Fruit fly (Drosophila melanogaster) whole organism, embryonic: Measurements from ENCODE around the gene CG31388.
A peak's percentile ranks its signal among the peaks of the same experiment; 100 is the strongest.

Source experiments
- Ada2b ChIP-seq: fragments of 200-800 bp; sonication (Bioruptor generic); IDR thresholded peaks from 2 replicates; pipeline ENCODE4 v1.3.6; 2022; ENCODE audit warnings: missing biosample characterization, missing genetic modification characterization
- CG10209 ChIP-seq: fragments of 200-800 bp; sonication (Bioruptor generic); optimal IDR thresholded peaks from 3 replicates; lab custom pipeline; 2017; ENCODE audit warnings: missing biosample characterization, mild to moderate bottlenecking, missing genetic modification characterization, missing genetic modification reagents
- CG11696 ChIP-seq: fragments of 200-800 bp; sonication (Bioruptor generic); IDR thresholded peaks from 2 replicates; pipeline ENCODE4 v1.3.6; 2022; ENCODE audit warnings: missing biosample characterization, missing genetic modification characterization
- CG12299 ChIP-seq: fragments of 200-800 bp; sonication (Bioruptor generic); optimal IDR thresholded peaks from 2 replicates; lab custom pipeline; 2018; ENCODE audit warnings: missing biosample characterization, mild to moderate bottlenecking, missing genetic modification characterization
- CG13123 ChIP-seq: fragments of 200-800 bp; sonication (Bioruptor generic); optimal IDR thresholded peaks from 2 replicates; lab custom pipeline; 2016; ENCODE audit warnings: missing biosample characterization, missing genetic modification characterization
- CG13624 ChIP-seq: fragments of 200-800 bp; sonication (Bioruptor generic); optimal IDR thresholded peaks from 2 replicates; lab custom pipeline; 2016; ENCODE audit warnings: missing biosample characterization, missing genetic modification characterization
- CG13775 ChIP-seq: fragments of 200-800 bp; sonication (Bioruptor generic); optimal IDR thresholded peaks from 3 replicates; lab custom pipeline; 2017; ENCODE audit warnings: missing biosample characterization, mild to moderate bottlenecking, missing genetic modification characterization
- CG17359 ChIP-seq: fragments of 200-800 bp; sonication (Bioruptor generic); optimal IDR thresholded peaks from 3 replicates; lab custom pipeline; 2018; ENCODE audit warnings: missing biosample characterization, mild to moderate bottlenecking, missing genetic modification characterization, moderate library complexity
- CG17385 ChIP-seq: fragments of 200-800 bp; sonication (Bioruptor generic); optimal IDR thresholded peaks from 3 replicates; lab custom pipeline; 2018; ENCODE audit warnings: missing biosample characterization, mild to moderate bottlenecking, missing genetic modification characterization
- CG1792 ChIP-seq: fragments of 200-800 bp; sonication (Bioruptor generic); optimal IDR thresholded peaks from 2 replicates; lab custom pipeline; 2016; ENCODE audit warnings: missing biosample characterization, missing genetic modification characterization
- CG18476 ChIP-seq: fragments of 200-800 bp; sonication (Bioruptor generic); optimal IDR thresholded peaks from 2 replicates; lab custom pipeline; 2016; ENCODE audit warnings: missing biosample characterization, mild to moderate bottlenecking, missing genetic modification characterization
- CG18599 ChIP-seq: fragments of 200-800 bp; sonication (Bioruptor generic); optimal IDR thresholded peaks from 3 replicates; lab custom pipeline; 2017; ENCODE audit warnings: missing biosample characterization, missing genetic modification characterization, mild to moderate bottlenecking, moderate library complexity, missing genetic modification reagents
- CG30403 ChIP-seq: fragments of 200-800 bp; sonication (Bioruptor generic); optimal IDR thresholded peaks from 3 replicates; lab custom pipeline; 2016; ENCODE audit warnings: missing biosample characterization, missing genetic modification characterization
- CG31441 ChIP-seq: fragments of 200-800 bp; sonication (Bioruptor generic); IDR thresholded peaks from 2 replicates; pipeline ENCODE4 v1.3.6; 2022; ENCODE audit warnings: missing biosample characterization, missing genetic modification characterization
- CG32532 ChIP-seq: fragments of 200-800 bp; sonication (Bioruptor generic); IDR thresholded peaks from 2 replicates; pipeline ENCODE4 v1.3.6; 2022; ENCODE audit warnings: missing biosample characterization, missing genetic modification characterization
- CG3847 ChIP-seq: fragments of 200-800 bp; sonication (Bioruptor generic); IDR thresholded peaks from 2 replicates; pipeline ENCODE4 v1.3.6; 2022; ENCODE audit warnings: missing biosample characterization, missing genetic modification characterization
- CG4424 ChIP-seq: fragments of 200-800 bp; sonication (Bioruptor generic); optimal IDR thresholded peaks from 3 replicates; lab custom pipeline; 2016; ENCODE audit warnings: missing biosample characterization, missing genetic modification characterization
- CG6683 ChIP-seq: fragments of 200-800 bp; sonication (Bioruptor generic); optimal IDR thresholded peaks from 2 replicates; lab custom pipeline; 2017; ENCODE audit warnings: missing biosample characterization, mild to moderate bottlenecking, missing genetic modification characterization, missing genetic modification reagents
- CG6765 ChIP-seq: fragments of 200-800 bp; sonication (Bioruptor generic); optimal IDR thresholded peaks from 3 replicates; lab custom pipeline; 2017; ENCODE audit warnings: missing biosample characterization, mild to moderate bottlenecking, missing genetic modification characterization
- CG6854 ChIP-seq: fragments of 200-800 bp; sonication (Bioruptor generic); optimal IDR thresholded peaks from 3 replicates; lab custom pipeline; 2017; ENCODE audit warnings: missing biosample characterization, mild to moderate bottlenecking, missing genetic modification characterization
- CG7271 ChIP-seq: fragments of 200-800 bp; sonication (Bioruptor generic); optimal IDR thresholded peaks from 2 replicates; lab custom pipeline; 2018; ENCODE audit warnings: missing biosample characterization, mild to moderate bottlenecking, missing genetic modification characterization, moderate library complexity
- CG8359 ChIP-seq: fragments of 200-800 bp; sonication (Bioruptor generic); optimal IDR thresholded peaks from 2 replicates; lab custom pipeline; 2017; ENCODE audit warnings: missing biosample characterization, mild to moderate bottlenecking, missing genetic modification characterization, borderline replicate concordance
- CG9609 ChIP-seq: fragments of 200-800 bp; sonication (Bioruptor generic); optimal IDR thresholded peaks from 3 replicates; lab custom pipeline; 2016; ENCODE audit warnings: missing biosample characterization, missing genetic modification characterization
- Dad ChIP-seq: fragments of 200-800 bp; sonication (Bioruptor generic); optimal IDR thresholded peaks from 3 replicates; lab custom pipeline; 2016; ENCODE audit warnings: missing biosample characterization, missing genetic modification characterization
- Dip3 ChIP-seq: fragments of 200-800 bp; sonication (Bioruptor generic); optimal IDR thresholded peaks from 3 replicates; lab custom pipeline; 2016; ENCODE audit warnings: missing biosample characterization, missing genetic modification characterization
- Dref ChIP-seq: fragments of 200-800 bp; sonication (Bioruptor generic); IDR thresholded peaks from 2 replicates; pipeline ENCODE4 v1.3.6; 2022; ENCODE audit warnings: missing biosample characterization, missing genetic modification characterization
- Ets65A ChIP-seq: fragments of 200-800 bp; sonication (Bioruptor generic); peaks from one replicate; lab custom pipeline; 2016; ENCODE audit warnings: missing biosample characterization, missing genetic modification characterization
- Hey ChIP-seq: fragments of 200-800 bp; sonication (Bioruptor generic); optimal IDR thresholded peaks from 3 replicates; lab custom pipeline; 2018; ENCODE audit warnings: missing biosample characterization, mild to moderate bottlenecking, missing genetic modification characterization
- NC2β ChIP-seq: fragments of 200-800 bp; sonication (Bioruptor generic); optimal IDR thresholded peaks from 2 replicates; lab custom pipeline; 2016; ENCODE audit warnings: missing biosample characterization, missing genetic modification characterization
- NFAT ChIP-seq: fragments of 200-800 bp; sonication (Bioruptor generic); IDR thresholded peaks from 2 replicates; pipeline ENCODE4 v1.3.6; 2022; ENCODE audit warnings: missing biosample characterization, missing genetic modification characterization
- Ptx1 ChIP-seq: fragments of 200-800 bp; sonication (Bioruptor generic); IDR thresholded peaks from 2 replicates; pipeline ENCODE4 v1.3.6; 2022; ENCODE audit warnings: missing biosample characterization, missing genetic modification characterization
- Side ChIP-seq: fragments of 200-800 bp; sonication (Bioruptor generic); optimal IDR thresholded peaks from 2 replicates; lab custom pipeline; 2016; ENCODE audit warnings: missing biosample characterization, missing genetic modification characterization
- Sox102F ChIP-seq: fragments of 200-800 bp; sonication (Bioruptor generic); optimal IDR thresholded peaks from 2 replicates; lab custom pipeline; 2018; ENCODE audit warnings: missing biosample characterization, mild to moderate bottlenecking, missing genetic modification characterization, moderate library complexity
- Spps ChIP-seq: fragments of 200-800 bp; sonication (Bioruptor generic); optimal IDR thresholded peaks from 2 replicates; lab custom pipeline; 2018; ENCODE audit warnings: missing biosample characterization, mild to moderate bottlenecking, missing genetic modification characterization
- Sry-β ChIP-seq: fragments of 200-800 bp; sonication (Bioruptor generic); optimal IDR thresholded peaks from 2 replicates; lab custom pipeline; 2018; ENCODE audit warnings: missing biosample characterization, mild to moderate bottlenecking, missing genetic modification characterization, moderate library complexity
- Sry-δ ChIP-seq: fragments of 200-800 bp; sonication (Bioruptor generic); optimal IDR thresholded peaks from 2 replicates; lab custom pipeline; 2016; ENCODE audit warnings: missing biosample characterization, missing genetic modification characterization
- Xbp1 ChIP-seq: fragments of 200-800 bp; sonication (Bioruptor generic); optimal IDR thresholded peaks from 3 replicates; lab custom pipeline; 2016; ENCODE audit warnings: missing biosample characterization, mild to moderate bottlenecking, missing genetic modification characterization
- bab2 ChIP-seq: fragments of 200-800 bp; sonication (Bioruptor generic); optimal IDR thresholded peaks from 2 replicates; lab custom pipeline; 2016; ENCODE audit warnings: missing biosample characterization, missing genetic modification characterization
- bigmax ChIP-seq: fragments of 200-800 bp; sonication (Bioruptor generic); optimal IDR thresholded peaks from 2 replicates; lab custom pipeline; 2018; ENCODE audit warnings: missing biosample characterization, mild to moderate bottlenecking, missing genetic modification characterization
- chm ChIP-seq: fragments of 200-800 bp; sonication (Bioruptor generic); IDR thresholded peaks from 2 replicates; pipeline ENCODE4 v1.3.6; 2022; ENCODE audit warnings: missing biosample characterization, missing genetic modification characterization
- exex ChIP-seq: fragments of 200-800 bp; sonication (Bioruptor generic); optimal IDR thresholded peaks from 4 replicates; lab custom pipeline; 2018; ENCODE audit warnings: missing biosample characterization, mild to moderate bottlenecking, missing genetic modification characterization, moderate library complexity
- fd96Cb ChIP-seq: fragments of 200-800 bp; sonication (Bioruptor generic); optimal IDR thresholded peaks from 2 replicates; lab custom pipeline; 2018; ENCODE audit warnings: missing biosample characterization, mild to moderate bottlenecking, missing genetic modification characterization, moderate library complexity
- hth ChIP-seq: fragments of >200 bp; optimal IDR thresholded peaks from 2 replicates; lab custom pipeline; 2017; ENCODE audit warnings: inconsistent platforms
- inv ChIP-seq: fragments of 200-800 bp; sonication (Bioruptor generic); IDR thresholded peaks from 2 replicates; pipeline ENCODE4 v1.3.6; 2022; ENCODE audit warnings: missing biosample characterization, missing genetic modification characterization; ENCODE audit not compliant: partially characterized antibody
- mam ChIP-seq: fragments of 200-800 bp; sonication (Bioruptor generic); optimal IDR thresholded peaks from 3 replicates; lab custom pipeline; 2016; ENCODE audit warnings: missing biosample characterization, missing genetic modification characterization
- otp ChIP-seq: fragments of 200-800 bp; sonication (Bioruptor generic); IDR thresholded peaks from 3 replicates; pipeline ENCODE4, ENCODE4 v1.3.6; 2022; ENCODE audit warnings: missing biosample characterization, missing genetic modification characterization
- sens-2 ChIP-seq: fragments of 200-800 bp; sonication (Bioruptor generic); IDR thresholded peaks from 2 replicates; pipeline ENCODE4 v1.3.6; 2022; ENCODE audit warnings: missing biosample characterization, missing genetic modification characterization
- sob ChIP-seq: fragments of 200-800 bp; sonication (Bioruptor generic); IDR thresholded peaks from 2 replicates; pipeline ENCODE4 v1.3.6; 2022; ENCODE audit warnings: missing biosample characterization, missing genetic modification characterization
- sr ChIP-seq: fragments of 200-800 bp; sonication (Bioruptor generic); IDR thresholded peaks from 3 replicates; pipeline ENCODE4 v1.3.6; 2022; ENCODE audit warnings: missing biosample characterization, missing genetic modification characterization
- trem ChIP-seq: fragments of 200-800 bp; optimal IDR thresholded peaks from 3 replicates; lab custom pipeline; 2019; ENCODE audit warnings: missing biosample characterization, mild to moderate bottlenecking, missing genetic modification characterization, moderate library complexity
- tx ChIP-seq: fragments of 200-800 bp; sonication (Bioruptor generic); optimal IDR thresholded peaks from 2 replicates; lab custom pipeline; 2016; ENCODE audit warnings: missing biosample characterization, missing genetic modification characterization
- yki ChIP-seq: fragments of >200 bp; optimal IDR thresholded peaks from 3 replicates; lab custom pipeline; 2018

Gene CG31388

DNA sequence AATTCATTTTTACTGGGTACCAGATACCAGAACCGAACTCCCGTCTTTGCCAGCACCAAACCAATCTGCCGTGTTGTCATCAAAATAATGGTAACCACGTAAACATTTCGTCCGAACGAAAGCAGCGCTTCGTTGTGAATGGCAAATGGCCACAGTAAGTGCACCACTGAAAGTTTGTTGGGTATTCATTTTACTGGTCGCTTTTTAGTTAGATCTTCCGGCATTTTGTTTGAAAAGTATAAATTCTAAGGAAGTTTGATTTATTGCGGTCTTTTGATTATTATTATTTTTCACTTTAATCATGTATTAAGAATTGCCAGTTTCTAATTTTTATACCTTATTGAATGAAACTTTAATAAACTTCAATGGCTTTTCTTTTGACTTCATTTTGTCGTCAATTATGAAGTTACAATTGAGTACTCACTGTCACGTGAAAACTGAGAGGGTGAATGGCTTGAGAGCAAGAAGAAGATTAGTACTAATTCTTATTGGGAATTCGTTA lies 23.1 kb upstream of the CG31388 start, which contains the start of gene ZnT86D (continued):
- TF ChIP-seq NFAT: no peak
- peak; percentile 72 for TF ChIP-seq CG31441 (GFP tag; lab: Robert Waterston, UW)
- TF ChIP-seq CG10209: peak; percentile 53
- peak; percentile 36; the same call in 1 of the 2 replicates for TF ChIP-seq Ada2b (GFP tag; lab: Robert Waterston, UW)
- peak; percentile 51 for TF ChIP-seq CG18476 (GFP tag; lab: Kevin White, UChicago)
- TF ChIP-seq CG3847 (GFP tag; lab: Robert Waterston, UW): peak; percentile 65
- no peak for TF ChIP-seq chm
- peak; percentile 51 for TF ChIP-seq CG17359 (tag; lab: Kevin White, UChicago)
- TF ChIP-seq bab2 (GFP tag; lab: Kevin White, UChicago): peak; percentile 49
- no peak for TF ChIP-seq yki
- TF ChIP-seq Ets65A (GFP tag; lab: Kevin White, UChicago): peak; percentile 97
- TF ChIP-seq Dip3 (GFP tag; lab: Kevin White, UChicago): peak; percentile 44
- TF ChIP-seq CG7271 (tag; lab: Kevin White, UChicago): no peak
- TF ChIP-seq Sox102F: peak; percentile 58
- peak; percentile 37 for TF ChIP-seq CG4424 (GFP tag; lab: Kevin White, UChicago)
- TF ChIP-seq CG8359 (GFP tag; lab: Kevin White, UChicago): no peak
- peak; percentile 13 for TF ChIP-seq bigmax
- peak; percentile 17 for TF ChIP-seq CG13123
- no peak for TF ChIP-seq otp (GFP tag; lab: Robert Waterston, UW)
- peak; percentile 71 for TF ChIP-seq Sry-β (GFP tag; lab: Kevin White, UChicago)
- TF ChIP-seq CG9609 (GFP tag; lab: Kevin White, UChicago): peak; percentile 38
- TF ChIP-seq exex (tag; lab: Kevin White, UChicago): peak; percentile 50
- TF ChIP-seq CG6683: peak; percentile 22
- TF ChIP-seq CG17385 (GFP tag; lab: Kevin White, UChicago): peak; percentile 94
- TF ChIP-seq Hey: no peak
- peak; percentile 54 for TF ChIP-seq Xbp1
- peak; percentile 36 for TF ChIP-seq CG12299 (tag; lab: Kevin White, UChicago)
- TF ChIP-seq Sry-δ (GFP tag; lab: Kevin White, UChicago): peak; percentile 46
- no peak for TF ChIP-seq hth (lab: Kevin White, UChicago)
- peak; percentile 45 for TF ChIP-seq tx
- TF ChIP-seq CG32532 (GFP tag; lab: Robert Waterston, UW): peak; percentile 68
- TF ChIP-seq sens-2 (GFP tag; lab: Robert Waterston, UW): no peak
- peak; percentile 68 for TF ChIP-seq Ptx1
- peak; percentile 44 for TF ChIP-seq trem (tag; lab: Kevin White, UChicago)
- peak; percentile 60 for TF ChIP-seq mam
- TF ChIP-seq Spps (tag; lab: Kevin White, UChicago): no peak
- no peak for TF ChIP-seq inv (GFP tag; lab: Robert Waterston, UW)
- TF ChIP-seq CG6765 (GFP tag; lab: Kevin White, UChicago): no peak
- no peak for TF ChIP-seq sr (GFP tag; lab: Robert Waterston, UW)
- TF ChIP-seq CG18599 (GFP tag; lab: Kevin White, UChicago): peak; percentile 78
- no peak for TF ChIP-seq CG11696 (GFP tag; lab: Robert Waterston, UW)
- no peak for TF ChIP-seq Dref (GFP tag; lab: Robert Waterston, UW)
- peak; percentile 68 for TF ChIP-seq NC2β (GFP tag; lab: Kevin White, UChicago)
- peak; percentile 11 for TF ChIP-seq CG13624
- TF ChIP-seq fd96Cb (tag; lab: Kevin White, UChicago): peak; percentile 37
- peak; percentile 13 for TF ChIP-seq Side (GFP tag; lab: Kevin White, UChicago)
- TF ChIP-seq Dad (GFP tag; lab: Kevin White, UChicago): peak; percentile 19
- TF ChIP-seq CG6854: no peak
- TF ChIP-seq CG13775 (GFP tag; lab: Kevin White, UChicago): peak; percentile 68
- peak; percentile 59 for TF ChIP-seq CG30403 (GFP tag; lab: Kevin White, UChicago)
- TF ChIP-seq sob (GFP tag; lab: Robert Waterston, UW): peak; percentile 60; the same call in 1 of the 2 replicates
- peak; percentile 45 for TF ChIP-seq CG1792 (GFP tag; lab: Kevin White, UChicago)
